Fruit fly (Drosophila melanogaster): Measurements from ENCODE around the gene CG11841.

dm6 chr3R:29088938-29089661, 38.2 kb downstream of the CG11841 start:
- TF ChIP-seq eg (GFP tag; IDR thresholded peaks at IDR 0.05) (peak; percentile 57; the same call in 2 of the 3 replicates), achi (GFP tag; optimal IDR thresholded peaks at IDR 0.05) (peak; percentile 59), Met (GFP tag; optimal IDR thresholded peaks at IDR 0.05) (peak; percentile 74), Ets96B (tag; optimal IDR thresholded peaks at IDR 0.05) (peak; percentile 56), CG32006 (GFP tag; optimal IDR thresholded peaks at IDR 0.05) (peak; percentile 66), Hr4 (GFP tag; optimal IDR thresholded peaks at IDR 0.05) (peak; percentile 63), CG3032 (tag; optimal IDR thresholded peaks at IDR 0.05) (peak; percentile 45), Hr39 (GFP tag; optimal IDR thresholded peaks at IDR 0.05) (peak; percentile 67), CG6792 (GFP tag; optimal IDR thresholded peaks at IDR 0.05) (peak; percentile 39)

Measured in whole organism, prepupa.